Fruit fly (Drosophila melanogaster) whole organism, adult: ENCODE data around the gene Pph13.

Source experiments
- CG11617 ChIP-seq: fragments of 200-800 bp; sonication (Bioruptor generic); optimal IDR thresholded peaks from 2 replicates; lab custom pipeline; 2017; ENCODE audit warnings: mild to moderate bottlenecking, missing biosample characterization, missing genetic modification reagents, missing genetic modification characterization
- CG14711 ChIP-seq: fragments of 200-800 bp; sonication (Bioruptor generic); optimal IDR thresholded peaks from 2 replicates; lab custom pipeline; 2018; ENCODE audit warnings: missing biosample characterization, mild to moderate bottlenecking, missing genetic modification characterization, moderate library complexity
- CG33017 ChIP-seq: fragments of 200-800 bp; sonication (Bioruptor generic); optimal IDR thresholded peaks from 2 replicates; lab custom pipeline; 2018; ENCODE audit warnings: missing biosample characterization, mild to moderate bottlenecking, missing genetic modification characterization, moderate library complexity
- CG7045 ChIP-seq: fragments of 200-800 bp; sonication (Bioruptor generic); optimal IDR thresholded peaks from 2 replicates; lab custom pipeline; 2017; ENCODE audit warnings: missing biosample characterization, mild to moderate bottlenecking, missing genetic modification characterization
- Crg-1 ChIP-seq: fragments of 200-800 bp; sonication (Bioruptor generic); optimal IDR thresholded peaks from 2 replicates; lab custom pipeline; 2016; ENCODE audit warnings: missing biosample characterization, missing genetic modification characterization
- Hr96 ChIP-seq: fragments of 200-800 bp; sonication (Bioruptor generic); optimal IDR thresholded peaks from 2 replicates; lab custom pipeline; 2016; ENCODE audit warnings: missing biosample characterization, missing genetic modification characterization
- cic ChIP-seq: fragments of 200-800 bp; sonication (Bioruptor generic); optimal IDR thresholded peaks from 2 replicates; lab custom pipeline; 2017; ENCODE audit warnings: missing biosample characterization, mild to moderate bottlenecking, missing genetic modification characterization, moderate library complexity
- pad ChIP-seq: fragments of 200-800 bp; sonication (Bioruptor generic); optimal IDR thresholded peaks from 3 replicates; lab custom pipeline; 2017; ENCODE audit warnings: missing biosample characterization, missing genetic modification characterization, mild to moderate bottlenecking, moderate library complexity, missing genetic modification reagents
- toe ChIP-seq: fragments of 200-800 bp; sonication (Bioruptor generic); optimal IDR thresholded peaks from 2 replicates; lab custom pipeline; 2016; ENCODE audit warnings: missing biosample characterization, missing genetic modification characterization

DNA sequence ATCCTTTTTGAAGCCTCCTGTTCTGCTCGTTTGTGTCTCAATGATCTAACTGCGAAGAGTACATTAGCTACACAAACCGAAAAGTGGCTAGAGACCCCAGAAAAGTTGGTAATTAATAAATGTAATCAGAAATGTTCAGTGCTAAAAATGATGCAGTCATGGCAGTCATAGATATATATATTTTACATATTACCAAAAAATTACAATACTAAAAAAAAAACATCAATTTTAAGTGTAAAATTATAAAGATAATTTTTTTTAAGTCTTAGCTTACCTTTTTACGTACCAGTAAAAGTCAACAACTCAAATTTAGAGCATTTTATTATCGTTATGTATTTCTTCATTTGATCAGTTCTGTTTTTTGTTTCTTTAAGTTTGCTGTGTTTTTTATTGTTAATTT lies 35.5 kb downstream of the Pph13 start:
- TF ChIP-seq Hr96 (GFP tag; lab: Kevin White, UChicago) (no peak), pad (GFP tag; lab: Kevin White, UChicago) (no peak), Crg-1 (GFP tag; lab: Kevin White, UChicago) (no peak), CG7045 (no peak), CG11617 (GFP tag; lab: Kevin White, UChicago) (no peak), cic (GFP tag; lab: Kevin White, UChicago) (no peak), toe (GFP tag; lab: Kevin White, UChicago) (no peak), CG33017 (no peak), CG14711 (tag; lab: Kevin White, UChicago) (no peak)
